Fruit fly (Drosophila melanogaster) whole organism, adult: ENCODE measurements around the gene AIF.

ENCODE experiments used
- CG11617 ChIP-seq: fragments of 200-800 bp; sonication (Bioruptor generic); optimal IDR thresholded peaks from 2 replicates; lab custom pipeline; 2017; ENCODE audit warnings: mild to moderate bottlenecking, missing biosample characterization, missing genetic modification reagents, missing genetic modification characterization
- CG12768 ChIP-seq: fragments of 200-800 bp; sonication (Bioruptor generic); optimal IDR thresholded peaks from 2 replicates; lab custom pipeline; 2017; ENCODE audit warnings: missing biosample characterization, missing genetic modification characterization, mild to moderate bottlenecking, moderate library complexity, missing genetic modification reagents
- CG14711 ChIP-seq: fragments of 200-800 bp; sonication (Bioruptor generic); optimal IDR thresholded peaks from 2 replicates; lab custom pipeline; 2018; ENCODE audit warnings: missing biosample characterization, mild to moderate bottlenecking, missing genetic modification characterization, moderate library complexity
- CG1620 ChIP-seq: fragments of 200-800 bp; sonication (Bioruptor generic); optimal IDR thresholded peaks from 2 replicates; lab custom pipeline; 2016; ENCODE audit warnings: missing biosample characterization, missing genetic modification characterization
- CG33017 ChIP-seq: fragments of 200-800 bp; sonication (Bioruptor generic); optimal IDR thresholded peaks from 2 replicates; lab custom pipeline; 2018; ENCODE audit warnings: missing biosample characterization, mild to moderate bottlenecking, missing genetic modification characterization, moderate library complexity
- CG5204 ChIP-seq: fragments of 200-800 bp; sonication (Bioruptor generic); optimal IDR thresholded peaks from 2 replicates; lab custom pipeline; 2016; ENCODE audit warnings: missing biosample characterization, missing genetic modification characterization
- CG7045 ChIP-seq: fragments of 200-800 bp; sonication (Bioruptor generic); optimal IDR thresholded peaks from 2 replicates; lab custom pipeline; 2017; ENCODE audit warnings: missing biosample characterization, mild to moderate bottlenecking, missing genetic modification characterization
- CG7101 ChIP-seq: fragments of 200-800 bp; sonication (Bioruptor generic); optimal IDR thresholded peaks from 2 replicates; lab custom pipeline; 2018; ENCODE audit warnings: missing biosample characterization, mild to moderate bottlenecking, missing genetic modification characterization, moderate library complexity
- Clk ChIP-seq: fragments of 200-800 bp; sonication (Bioruptor generic); optimal IDR thresholded peaks from 2 replicates; lab custom pipeline; 2017; ENCODE audit warnings: missing biosample characterization, missing genetic modification characterization
- Crg-1 ChIP-seq: fragments of 200-800 bp; sonication (Bioruptor generic); optimal IDR thresholded peaks from 2 replicates; lab custom pipeline; 2016; ENCODE audit warnings: missing biosample characterization, missing genetic modification characterization
- Hr96 ChIP-seq: fragments of 200-800 bp; sonication (Bioruptor generic); optimal IDR thresholded peaks from 2 replicates; lab custom pipeline; 2016; ENCODE audit warnings: missing biosample characterization, missing genetic modification characterization
- Mnt ChIP-seq: fragments of 200-800 bp; sonication (Bioruptor generic); optimal IDR thresholded peaks from 2 replicates; lab custom pipeline; 2016; ENCODE audit warnings: missing biosample characterization, mild to moderate bottlenecking, missing genetic modification characterization
- bab1 ChIP-seq: fragments of 200-800 bp; sonication (Bioruptor generic); optimal IDR thresholded peaks from 3 replicates; lab custom pipeline; 2019; ENCODE audit warnings: missing biosample characterization, mild to moderate bottlenecking, missing genetic modification characterization, moderate library complexity
- cic ChIP-seq: fragments of 200-800 bp; sonication (Bioruptor generic); optimal IDR thresholded peaks from 2 replicates; lab custom pipeline; 2017; ENCODE audit warnings: missing biosample characterization, mild to moderate bottlenecking, missing genetic modification characterization, moderate library complexity
- cnc ChIP-seq, 2 experiments: fragments of >200 bp; optimal IDR thresholded peaks; 2 replicates each; lab custom pipeline; 2017
- kay ChIP-seq: fragments of 200-800 bp; sonication (Bioruptor generic); peaks from one replicate; lab custom pipeline; 2016; ENCODE audit warnings: missing biosample characterization, missing genetic modification characterization, borderline replicate concordance
- ovo ChIP-seq: fragments of 200-800 bp; sonication (Bioruptor generic); optimal IDR thresholded peaks from 2 replicates; lab custom pipeline; 2016; ENCODE audit warnings: missing biosample characterization, missing genetic modification characterization
- pad ChIP-seq: fragments of 200-800 bp; sonication (Bioruptor generic); optimal IDR thresholded peaks from 3 replicates; lab custom pipeline; 2017; ENCODE audit warnings: missing biosample characterization, missing genetic modification characterization, mild to moderate bottlenecking, moderate library complexity, missing genetic modification reagents
- tj ChIP-seq: fragments of 200-800 bp; sonication (Bioruptor generic); optimal IDR thresholded peaks from 3 replicates; lab custom pipeline; 2017; ENCODE audit warnings: missing biosample characterization, mild to moderate bottlenecking, missing genetic modification characterization, moderate library complexity
- toe ChIP-seq: fragments of 200-800 bp; sonication (Bioruptor generic); optimal IDR thresholded peaks from 2 replicates; lab custom pipeline; 2016; ENCODE audit warnings: missing biosample characterization, missing genetic modification characterization

Gene AIF

dm6 chr2L:2189100-2189499 is 37.5 kb downstream of the AIF start:
- TF ChIP-seq CG7045 (GFP tag; lab: Kevin White, UChicago) (no peak), CG33017 (no peak), tj (GFP tag; lab: Kevin White, UChicago) (no peak), cnc (optimal IDR thresholded peaks at IDR 0.05; lab: Kevin White, UChicago) (no peak), CG7101 (tag; lab: Kevin White, UChicago) (no peak), pad (GFP tag; lab: Kevin White, UChicago) (no peak), cic (GFP tag; lab: Kevin White, UChicago) (no peak), Clk (GFP tag; lab: Kevin White, UChicago) (no peak), CG14711 (tag; lab: Kevin White, UChicago) (no peak), Crg-1 (GFP tag; lab: Kevin White, UChicago) (no peak), Mnt (GFP tag; lab: Kevin White, UChicago) (no peak), CG11617 (GFP tag; lab: Kevin White, UChicago) (no peak), CG1620 (GFP tag; lab: Kevin White, UChicago) (no peak), CG12768 (GFP tag; lab: Kevin White, UChicago) (no peak), ovo (GFP tag; lab: Kevin White, UChicago) (no peak), kay (no peak), toe (no peak), bab1 (GFP tag; lab: Kevin White, UChicago) (no peak)

- TF ChIP-seq tj (GFP tag; lab: Kevin White, UChicago), result no peak
- TF ChIP-seq CG14711 (tag; lab: Kevin White, UChicago), result no peak
- no peak for TF ChIP-seq Clk (GFP tag; lab: Kevin White, UChicago)
- TF ChIP-seq pad (GFP tag; lab: Kevin White, UChicago), result no peak
- TF ChIP-seq Hr96, result no peak
- TF ChIP-seq CG12768 (GFP tag; lab: Kevin White, UChicago), result no peak
- no peak for TF ChIP-seq kay
- TF ChIP-seq cnc (optimal IDR thresholded peaks at IDR 0.05; lab: Kevin White, UChicago), result no peak
- no peak for TF ChIP-seq CG1620 (GFP tag; lab: Kevin White, UChicago)
- TF ChIP-seq CG7045 (GFP tag; lab: Kevin White, UChicago), result no peak
- no peak for TF ChIP-seq ovo (GFP tag; lab: Kevin White, UChicago)
- no peak for TF ChIP-seq cic (GFP tag; lab: Kevin White, UChicago)
- no peak for TF ChIP-seq Mnt (GFP tag; lab: Kevin White, UChicago)
Measured at dm6 chr2L:2190684-2191083, 39.1 kb downstream of the AIF start.

DNA sequence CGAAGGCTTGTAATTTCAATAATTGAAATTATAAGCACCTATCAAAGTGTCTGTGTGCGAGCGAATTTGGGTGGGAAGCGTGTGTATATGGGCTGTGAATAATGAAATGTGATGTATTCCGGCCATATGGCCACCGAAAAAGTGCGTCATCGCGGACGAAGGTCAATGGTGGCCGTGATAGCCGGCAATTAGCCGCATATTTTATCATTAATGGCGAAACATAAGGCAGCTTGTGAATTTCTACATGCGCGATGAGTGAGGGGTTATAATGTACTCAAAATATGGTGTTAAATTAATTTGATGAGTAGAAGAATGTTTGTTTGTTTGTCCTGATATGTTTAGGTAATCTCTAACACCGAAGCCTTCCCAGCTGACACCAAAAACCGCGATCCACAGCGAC is 39.9 kb downstream of the AIF start:
- TF ChIP-seq bab1 (GFP tag; lab: Kevin White, UChicago) (no peak), ovo (GFP tag; lab: Kevin White, UChicago) (no peak), cnc (optimal IDR thresholded peaks at IDR 0.05; lab: Kevin White, UChicago) (no peak)

dm6 chr2L:2192123-2192601 is 40.6 kb downstream of the AIF start, which contains the start of gene CG10874:
CG10874 (minus strand) TSS chr2L:2192386.
- TF ChIP-seq CG33017, result no peak
- TF ChIP-seq Hr96, result no peak
- TF ChIP-seq pad (GFP tag; lab: Kevin White, UChicago), result peak; percentile 10
- no peak for TF ChIP-seq toe
- no peak for TF ChIP-seq CG14711 (tag; lab: Kevin White, UChicago)
- TF ChIP-seq cic (GFP tag; lab: Kevin White, UChicago), result peak; percentile 13
- TF ChIP-seq Crg-1 (GFP tag; lab: Kevin White, UChicago), result peak; percentile 29
- peak; percentile 4 for TF ChIP-seq Mnt (GFP tag; lab: Kevin White, UChicago)
- peak; percentile 67 for TF ChIP-seq bab1 (GFP tag; lab: Kevin White, UChicago)
- no peak for TF ChIP-seq ovo (GFP tag; lab: Kevin White, UChicago)
- TF ChIP-seq CG11617 (GFP tag; lab: Kevin White, UChicago), result no peak
- no peak for TF ChIP-seq CG12768 (GFP tag; lab: Kevin White, UChicago)
- peak; percentile 36 for TF ChIP-seq CG1620 (GFP tag; lab: Kevin White, UChicago)

dm6 chr2L:2193357-2193780 is 41.8 kb downstream of the AIF start:
- peak; percentile 54 for TF ChIP-seq toe
- peak; percentile 52 for TF ChIP-seq Crg-1 (GFP tag; lab: Kevin White, UChicago)
- TF ChIP-seq ovo (GFP tag; lab: Kevin White, UChicago), result peak; percentile 82
- TF ChIP-seq tj (GFP tag; lab: Kevin White, UChicago), result peak; percentile 92
- TF ChIP-seq Hr96, result peak; percentile 83
- peak; percentile 16 for TF ChIP-seq CG33017
- TF ChIP-seq Mnt (GFP tag; lab: Kevin White, UChicago), result peak; percentile 99
- peak; percentile 43 for TF ChIP-seq CG11617 (GFP tag; lab: Kevin White, UChicago)
- TF ChIP-seq cnc (optimal IDR thresholded peaks at IDR 0.05; lab: Kevin White, UChicago), result no peak
- TF ChIP-seq CG5204 (GFP tag; lab: Kevin White, UChicago), result no peak
- peak; percentile 92 for TF ChIP-seq CG14711 (tag; lab: Kevin White, UChicago)
- TF ChIP-seq pad (GFP tag; lab: Kevin White, UChicago), result peak; percentile 86
- TF ChIP-seq CG7045 (GFP tag; lab: Kevin White, UChicago), result peak; percentile 29
- peak; percentile 3 for TF ChIP-seq Clk (GFP tag; lab: Kevin White, UChicago)
- TF ChIP-seq bab1 (GFP tag; lab: Kevin White, UChicago), result peak; percentile 85
- TF ChIP-seq cic (GFP tag; lab: Kevin White, UChicago), result peak; percentile 95
- peak; percentile 39 for TF ChIP-seq CG7101 (tag; lab: Kevin White, UChicago)
- peak; percentile 47 for TF ChIP-seq CG12768 (GFP tag; lab: Kevin White, UChicago)
- TF ChIP-seq kay, result no peak
- peak; percentile 76 for TF ChIP-seq CG1620 (GFP tag; lab: Kevin White, UChicago)

DNA sequence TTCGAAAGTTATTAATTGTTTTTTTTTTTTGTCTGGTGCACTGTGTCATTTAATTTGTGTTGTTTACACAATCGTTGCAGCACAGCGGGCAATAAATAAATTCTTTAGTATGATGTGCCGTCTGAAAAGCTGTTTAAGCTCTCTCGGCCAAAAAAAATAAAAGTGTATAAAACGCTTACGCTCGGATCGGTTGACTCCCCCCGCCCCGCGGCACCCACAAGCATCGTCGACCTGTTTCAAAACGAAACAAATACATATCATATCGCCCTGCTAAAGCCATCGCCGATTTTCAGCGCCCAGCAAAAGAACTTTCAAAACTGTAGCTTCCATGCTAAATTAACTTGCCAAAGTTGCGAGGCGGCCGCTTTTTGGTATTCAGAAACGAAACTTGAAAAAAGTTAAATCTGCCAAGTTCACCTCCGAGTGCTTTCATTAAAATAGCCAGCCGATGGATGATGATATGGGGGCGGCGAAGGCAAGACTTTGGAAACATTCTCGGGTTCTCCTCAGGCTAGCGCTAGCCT is 42.8 kb downstream of the AIF start:
- TF ChIP-seq cic (GFP tag; lab: Kevin White, UChicago) (no peak), tj (GFP tag; lab: Kevin White, UChicago) (peak; percentile 38)
